Fruit fly (Drosophila melanogaster): ENCODE data around the gene Adi1.

dm6 chr3L:10675635-10676393 lies 12.6 kb downstream of the Adi1 start:
- TF ChIP-seq Mnt (GFP tag; optimal IDR thresholded peaks at IDR 0.05) (no peak), cnc (optimal IDR thresholded peaks at IDR 0.05) (no peak), Clk (GFP tag; optimal IDR thresholded peaks at IDR 0.05) (no peak), kay (GFP tag; ENCODE audit: borderline replicate concordance) (peak; percentile 67)
